Worm (Caenorhabditis elegans): ENCODE results near the gene srx-108.

ce11 chrII:3665181-3665580 is 40.2 kb upstream of the srx-108 start:
- TF ChIP-seq T22C8.4 (GFP tag; IDR thresholded peaks at IDR 0.05) (no peak), ztf-29 (GFP tag; IDR thresholded peaks at IDR 0.05) (no peak), klf-2 (GFP tag; conservative IDR thresholded peaks at IDR 0.05) (no peak), ztf-23 (GFP tag; IDR thresholded peaks at IDR 0.05) (no peak), flt-1 (GFP tag; IDR thresholded peaks at IDR 0.05) (no peak), ref-1 (GFP tag; conservative IDR thresholded peaks at IDR 0.05) (no peak), med-1 (GFP tag; optimal IDR thresholded peaks at IDR 0.05; ENCODE audit: insufficient read depth) (no peak), tab-1 (GFP tag; IDR thresholded peaks at IDR 0.05) (no peak), cog-1 (tag; optimal IDR thresholded peaks at IDR 0.05) (no peak)

All from whole organism, midembryonic.